Fruit fly (Drosophila melanogaster): ENCODE data around the gene HDAC4.

Gene HDAC4

dm6 chrX:13253062-13253724, 32.2 kb downstream of the HDAC4 start:
- TF ChIP-seq Myc (optimal IDR thresholded peaks at IDR 0.05) = no peak
- TF ChIP-seq Sin3A (optimal IDR thresholded peaks at IDR 0.05) = no peak
- no peak for TF ChIP-seq insv (optimal IDR thresholded peaks at IDR 0.05)
- TF ChIP-seq psq (optimal IDR thresholded peaks at IDR 0.05) = no peak
- TF ChIP-seq h (optimal IDR thresholded peaks at IDR 0.05) = no peak
- TF ChIP-seq ttk (optimal IDR thresholded peaks at IDR 0.05) = no peak

DNA sequence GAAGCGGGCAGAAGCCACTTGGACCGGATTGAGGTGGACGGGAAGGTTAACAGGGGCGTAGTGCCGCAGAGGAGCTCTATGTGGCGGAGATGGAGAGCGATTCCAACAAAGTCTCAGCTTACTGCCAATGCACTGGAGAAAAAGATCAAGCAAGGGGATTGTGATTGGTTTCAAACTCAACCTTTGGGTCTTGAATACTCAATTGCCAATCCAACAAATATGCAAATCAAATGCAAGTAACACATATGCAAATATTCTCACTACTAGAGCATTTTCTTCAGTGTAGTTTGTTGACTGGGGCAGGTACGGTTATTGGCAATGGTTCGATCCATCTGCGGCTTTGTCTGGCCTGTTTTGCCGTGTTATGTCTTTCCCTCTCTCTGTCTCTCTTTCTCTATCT, 34.1 kb downstream of the HDAC4 start:
- no peak for TF ChIP-seq insv (optimal IDR thresholded peaks at IDR 0.05)
- TF ChIP-seq Myc (optimal IDR thresholded peaks at IDR 0.05) = no peak
- no peak for TF ChIP-seq h (optimal IDR thresholded peaks at IDR 0.05)
- TF ChIP-seq ttk (optimal IDR thresholded peaks at IDR 0.05) = no peak
- TF ChIP-seq psq (optimal IDR thresholded peaks at IDR 0.05) = no peak
- no peak for TF ChIP-seq Sin3A (optimal IDR thresholded peaks at IDR 0.05)

dm6 chrX:13249732-13250395, 35.6 kb downstream of the HDAC4 start:
- no peak for TF ChIP-seq Sin3A (optimal IDR thresholded peaks at IDR 0.05)
- TF ChIP-seq ttk (optimal IDR thresholded peaks at IDR 0.05) = no peak
- no peak for TF ChIP-seq Myc (optimal IDR thresholded peaks at IDR 0.05)
- no peak for TF ChIP-seq insv (optimal IDR thresholded peaks at IDR 0.05)
- no peak for TF ChIP-seq h (optimal IDR thresholded peaks at IDR 0.05)
- no peak for TF ChIP-seq psq (optimal IDR thresholded peaks at IDR 0.05)

DNA sequence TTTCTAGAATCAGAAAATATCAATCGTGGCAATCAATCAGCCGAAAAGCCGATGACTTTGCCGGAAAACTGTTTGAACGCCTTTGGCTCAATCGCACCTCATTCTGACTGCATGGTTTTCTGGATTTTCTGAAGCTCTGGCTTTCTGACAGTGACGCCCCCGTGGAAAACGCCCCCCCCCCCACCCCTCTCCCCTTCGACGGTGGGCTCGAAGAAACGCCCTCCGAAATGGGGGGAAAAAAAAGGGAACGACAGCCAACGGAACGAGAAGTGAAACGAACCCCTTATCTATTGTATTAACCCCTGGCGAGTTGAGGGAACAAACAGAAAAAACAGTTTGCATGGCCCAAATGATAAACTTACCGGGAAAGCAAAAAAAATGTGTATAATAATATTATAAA, 36.9 kb downstream of the HDAC4 start:
- no peak for TF ChIP-seq Myc (optimal IDR thresholded peaks at IDR 0.05)
- no peak for TF ChIP-seq h (optimal IDR thresholded peaks at IDR 0.05)
- no peak for TF ChIP-seq insv (optimal IDR thresholded peaks at IDR 0.05)
- TF ChIP-seq psq (optimal IDR thresholded peaks at IDR 0.05) = no peak
- TF ChIP-seq ttk (optimal IDR thresholded peaks at IDR 0.05) = no peak
- no peak for TF ChIP-seq Sin3A (optimal IDR thresholded peaks at IDR 0.05)

- TF ChIP-seq psq (optimal IDR thresholded peaks at IDR 0.05) (no peak), insv (optimal IDR thresholded peaks at IDR 0.05) (no peak), Sin3A (optimal IDR thresholded peaks at IDR 0.05) (no peak), ttk (optimal IDR thresholded peaks at IDR 0.05) (no peak), Myc (optimal IDR thresholded peaks at IDR 0.05) (no peak)
Measured at dm6 chrX:13247789-13248188, 37.6 kb downstream of the HDAC4 start.

DNA sequence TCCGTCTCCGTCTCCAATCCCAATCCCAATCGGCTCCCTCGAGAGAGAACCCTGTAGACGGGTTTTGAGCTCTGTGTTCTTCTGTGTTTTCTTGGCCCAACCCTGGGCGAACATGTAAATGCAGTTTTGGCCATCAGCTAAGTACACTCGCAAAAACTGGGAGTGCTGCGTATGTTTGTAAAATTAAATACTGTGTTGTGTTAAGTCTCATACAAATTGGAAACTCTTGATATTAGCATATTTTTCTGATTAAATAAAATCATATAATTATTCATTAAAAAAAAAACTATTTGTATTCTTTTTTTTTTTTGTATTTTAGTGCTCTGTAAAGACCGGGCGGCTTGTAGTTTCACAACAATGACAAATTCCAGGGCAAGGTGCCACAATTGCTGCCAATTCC, 39.7 kb downstream of the HDAC4 start:
- TF ChIP-seq psq (optimal IDR thresholded peaks at IDR 0.05) = no peak
- no peak for TF ChIP-seq insv (optimal IDR thresholded peaks at IDR 0.05)
- no peak for TF ChIP-seq h (optimal IDR thresholded peaks at IDR 0.05)
- no peak for TF ChIP-seq Sin3A (optimal IDR thresholded peaks at IDR 0.05)
- no peak for TF ChIP-seq ttk (optimal IDR thresholded peaks at IDR 0.05)
- no peak for TF ChIP-seq Myc (optimal IDR thresholded peaks at IDR 0.05)

DNA sequence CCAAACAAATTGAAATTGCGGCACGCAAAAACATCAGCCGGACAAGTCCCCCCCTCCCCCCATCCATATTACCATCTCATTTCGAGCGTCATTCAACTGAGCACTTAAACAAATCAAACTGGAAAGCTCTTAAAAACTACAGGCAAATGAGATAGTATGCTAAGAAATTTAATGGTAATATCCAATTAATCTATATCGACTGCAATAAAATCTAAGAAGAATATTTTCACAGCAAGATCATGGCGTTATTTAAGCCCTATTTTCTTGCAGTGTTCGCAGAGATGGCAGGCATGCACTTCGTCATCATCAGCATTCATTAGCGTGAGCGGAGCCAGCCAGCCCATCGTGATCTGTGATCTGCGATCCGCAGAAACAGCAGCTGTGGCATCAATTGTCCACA, 41.0 kb downstream of the HDAC4 start:
- TF ChIP-seq psq (optimal IDR thresholded peaks at IDR 0.05) (no peak), Sin3A (optimal IDR thresholded peaks at IDR 0.05) (no peak), h (optimal IDR thresholded peaks at IDR 0.05) (no peak), insv (optimal IDR thresholded peaks at IDR 0.05) (no peak), Myc (optimal IDR thresholded peaks at IDR 0.05) (no peak), ttk (optimal IDR thresholded peaks at IDR 0.05) (no peak)

DNA sequence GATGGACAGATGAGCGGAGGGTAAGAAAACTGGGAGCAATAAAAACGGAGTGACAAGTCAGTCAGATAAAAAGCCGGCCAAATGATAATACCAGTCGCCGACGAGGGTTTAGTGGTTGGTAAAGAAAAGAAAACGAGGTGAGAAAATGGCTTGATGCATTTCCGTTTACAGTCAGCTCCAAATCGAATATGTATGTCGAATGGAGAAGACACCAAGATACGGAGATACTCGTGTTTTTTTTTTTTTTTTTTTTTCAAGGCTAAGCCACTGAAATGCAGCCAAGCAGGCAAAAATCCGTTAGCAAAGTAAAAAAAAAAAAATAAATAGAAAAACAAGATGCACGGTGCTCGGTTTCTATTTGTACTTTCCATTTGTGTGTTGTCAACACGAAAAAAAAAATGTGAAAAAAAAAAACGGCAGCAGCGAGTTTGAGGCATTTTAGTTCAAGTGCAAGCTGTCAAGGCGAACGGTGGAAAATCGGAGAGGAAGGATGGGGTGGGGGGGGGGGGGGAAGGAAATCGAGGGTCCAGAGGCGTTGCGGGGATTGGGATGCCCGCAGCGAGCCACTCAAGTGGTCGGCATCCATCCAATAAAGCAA, 41.6 kb downstream of the HDAC4 start:
- no peak for TF ChIP-seq ttk (optimal IDR thresholded peaks at IDR 0.05)
- TF ChIP-seq h (optimal IDR thresholded peaks at IDR 0.05) = no peak
- TF ChIP-seq Myc (optimal IDR thresholded peaks at IDR 0.05) = no peak
- TF ChIP-seq Sin3A (optimal IDR thresholded peaks at IDR 0.05) = no peak
- TF ChIP-seq psq (optimal IDR thresholded peaks at IDR 0.05) = no peak
- no peak for TF ChIP-seq insv (optimal IDR thresholded peaks at IDR 0.05)

DNA sequence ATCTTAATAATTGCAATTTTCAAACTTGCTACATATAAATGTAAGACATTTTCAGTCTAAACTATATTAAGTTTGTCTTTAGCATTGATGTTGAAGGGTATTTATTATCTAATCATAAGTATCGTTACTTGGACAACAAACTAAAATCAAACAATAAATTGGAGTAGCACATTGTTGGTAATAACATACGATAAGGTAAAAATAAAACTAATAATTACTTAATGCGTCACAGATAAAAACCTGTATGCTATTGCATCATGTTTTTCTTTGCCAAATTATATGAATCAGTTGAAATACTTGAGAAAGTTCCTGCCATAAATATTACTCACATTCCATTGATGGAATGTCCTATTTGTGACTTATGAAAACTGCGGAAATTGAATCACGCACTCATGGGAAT, 44.6 kb downstream of the HDAC4 start:
- TF ChIP-seq Sin3A (optimal IDR thresholded peaks at IDR 0.05) = no peak
- TF ChIP-seq psq (optimal IDR thresholded peaks at IDR 0.05) = no peak
- TF ChIP-seq Myc (optimal IDR thresholded peaks at IDR 0.05) = no peak
- no peak for TF ChIP-seq ttk (optimal IDR thresholded peaks at IDR 0.05)
- TF ChIP-seq h (optimal IDR thresholded peaks at IDR 0.05) = no peak
- no peak for TF ChIP-seq insv (optimal IDR thresholded peaks at IDR 0.05)

DNA sequence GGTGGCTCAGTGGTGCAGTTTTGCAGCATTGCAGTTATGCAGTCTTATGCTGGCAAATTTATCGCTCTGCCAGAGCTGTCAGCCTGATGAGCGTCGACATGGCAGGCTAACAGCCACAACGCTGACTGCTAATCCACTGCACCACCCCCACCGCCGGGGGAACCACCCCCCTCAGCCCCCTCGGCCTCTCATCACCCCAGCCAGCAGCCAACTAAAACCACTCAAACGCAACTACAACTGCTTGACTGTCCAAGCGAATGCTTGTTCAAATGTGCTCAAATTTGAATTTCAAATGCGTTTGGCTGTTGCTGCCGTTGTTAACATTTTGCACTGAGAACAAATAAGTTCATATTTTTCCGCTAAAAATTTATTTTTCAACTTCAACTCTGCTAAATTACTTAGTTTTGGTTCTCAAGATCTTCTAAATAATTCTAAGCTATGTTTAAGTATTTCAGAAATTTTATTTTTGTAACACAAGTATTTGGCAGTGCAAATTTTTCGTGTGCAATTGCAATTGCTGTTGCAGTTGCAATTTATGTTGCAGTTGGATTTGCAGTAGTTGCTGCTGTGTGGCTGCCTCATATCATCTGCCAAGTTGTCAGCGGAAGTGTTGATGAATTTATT, 47.0 kb downstream of the HDAC4 start:
- no peak for TF ChIP-seq psq (optimal IDR thresholded peaks at IDR 0.05)
- no peak for TF ChIP-seq Myc (optimal IDR thresholded peaks at IDR 0.05)
- no peak for TF ChIP-seq insv (optimal IDR thresholded peaks at IDR 0.05)
- no peak for TF ChIP-seq Sin3A (optimal IDR thresholded peaks at IDR 0.05)
- TF ChIP-seq ttk (optimal IDR thresholded peaks at IDR 0.05) = no peak
- TF ChIP-seq h (optimal IDR thresholded peaks at IDR 0.05) = no peak

DNA sequence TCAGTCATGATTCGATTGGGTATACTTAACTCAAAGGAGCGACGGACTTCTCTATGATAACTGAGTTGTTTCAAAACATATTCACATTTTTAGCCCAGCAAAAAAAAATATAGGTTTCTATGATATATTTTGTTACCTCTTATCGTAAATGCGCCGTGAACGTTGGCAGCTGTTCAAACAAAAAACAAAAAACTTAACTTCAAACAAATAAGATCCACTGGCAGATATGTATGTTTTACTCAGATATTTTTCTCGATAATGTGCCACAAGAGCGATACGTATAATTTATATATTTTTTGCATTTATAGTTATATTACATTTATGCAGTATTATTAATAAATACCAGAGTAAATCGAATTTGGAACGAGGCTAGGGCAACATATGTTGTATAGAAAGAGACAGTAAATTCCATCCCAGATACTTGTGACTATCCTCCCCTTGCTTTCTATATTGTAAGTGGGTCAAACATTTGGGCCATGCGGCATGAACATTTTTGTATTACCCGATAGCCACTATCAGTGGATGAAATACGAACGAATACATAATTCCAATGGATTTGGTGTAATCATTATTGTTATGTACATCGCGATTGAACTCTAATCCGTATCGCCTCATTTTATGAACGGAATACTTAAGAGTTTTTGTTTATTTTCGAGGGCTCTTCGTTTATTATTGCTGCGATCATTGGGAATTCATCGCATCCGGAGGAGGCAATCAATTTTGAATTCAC, 48.8 kb downstream of the HDAC4 start, which contains the start of gene CG32639:
Gene CG32639 (minus strand): TSS at position 51 of the 730 bp plus-strand sequence.
- TF ChIP-seq ttk (optimal IDR thresholded peaks at IDR 0.05) (no peak), psq (optimal IDR thresholded peaks at IDR 0.05) (no peak), h (optimal IDR thresholded peaks at IDR 0.05) (no peak), Myc (optimal IDR thresholded peaks at IDR 0.05) (no peak), insv (optimal IDR thresholded peaks at IDR 0.05) (no peak), Sin3A (optimal IDR thresholded peaks at IDR 0.05) (no peak)
